Fruit fly (Drosophila melanogaster): ENCODE data around the gene CG42571.

DNA sequence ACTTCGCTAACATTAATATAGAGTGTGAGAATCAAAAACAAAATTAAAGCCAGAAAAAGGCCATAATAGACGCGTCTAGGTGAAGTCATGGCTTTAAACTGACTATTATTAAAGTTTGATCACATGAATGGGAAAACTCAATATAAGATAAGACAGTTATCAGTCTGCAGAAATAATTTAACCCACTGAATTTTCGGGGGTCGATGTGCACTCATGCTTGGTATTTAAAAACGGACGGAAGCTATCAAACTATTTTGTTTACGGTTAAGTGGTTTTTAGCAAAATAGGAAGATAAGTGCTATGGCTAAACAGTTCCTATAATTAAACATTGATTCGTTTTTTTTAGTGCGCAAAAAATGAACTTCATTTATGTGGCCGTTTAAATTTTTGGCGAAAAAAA is 24.3 kb upstream of the CG42571 start, which contains the start of gene CG34451:
- TF ChIP-seq Crg-1 (GFP tag; optimal IDR thresholded peaks at IDR 0.05) (no peak), cic (GFP tag; optimal IDR thresholded peaks at IDR 0.05) (no peak), Mnt (GFP tag; optimal IDR thresholded peaks at IDR 0.05) (no peak)
